Worm (Caenorhabditis elegans) whole organism, L1 larva: Measurements from ENCODE around the gene clec-157.

Experiments used
- alr-1 ChIP-seq: fragments of 200-800 bp; sonication (Bioruptor generic); optimal IDR thresholded peaks from 2 replicates; lab custom pipeline; 2018; ENCODE audit warnings: borderline replicate concordance, mild to moderate bottlenecking, missing genetic modification characterization, missing compliant biosample characterization
- ama-1 ChIP-seq: fragments of 150-350 bp; optimal IDR thresholded peaks from 2 replicates; lab custom pipeline; 2014
- jun-1 ChIP-seq: fragments of 150-350 bp; optimal IDR thresholded peaks from 2 replicates; lab custom pipeline; 2014; ENCODE audit warnings: missing biosample characterization, missing genetic modification reagents, missing genetic modification characterization
- lin-13 ChIP-seq: fragments of 150-350 bp; optimal IDR thresholded peaks from 2 replicates; lab custom pipeline; 2014; ENCODE audit warnings: missing biosample characterization, missing genetic modification reagents, missing genetic modification characterization
- lin-39 ChIP-seq: fragments of 150-350 bp; optimal IDR thresholded peaks from 2 replicates; lab custom pipeline; 2014; ENCODE audit warnings: missing biosample characterization, missing genetic modification reagents, missing genetic modification characterization
- nhr-28 ChIP-seq: fragments of 150-350 bp; optimal IDR thresholded peaks from 2 replicates; lab custom pipeline; 2014; ENCODE audit warnings: missing biosample characterization, missing genetic modification characterization
- pag-3 ChIP-seq: sonication (generic microtip); optimal IDR thresholded peaks from 2 replicates; lab custom pipeline; 2017; ENCODE audit warnings: missing genetic modification characterization, mild to moderate bottlenecking, missing compliant biosample characterization, antibody characterized with exemption, borderline replicate concordance; ENCODE audit not compliant: insufficient read depth
- pqm-1 ChIP-seq: sonication (generic microtip); optimal IDR thresholded peaks from 3 replicates; lab custom pipeline; 2017; ENCODE audit warnings: missing biosample characterization, missing genetic modification characterization
- skn-1 ChIP-seq: fragments of 150-350 bp; optimal IDR thresholded peaks from 2 replicates; lab custom pipeline; 2014; ENCODE audit warnings: missing biosample characterization, missing genetic modification characterization
- ztf-4 ChIP-seq: fragments of 150-350 bp; optimal IDR thresholded peaks from 2 replicates; lab custom pipeline; 2014; ENCODE audit warnings: missing biosample characterization, missing genetic modification characterization

DNA sequence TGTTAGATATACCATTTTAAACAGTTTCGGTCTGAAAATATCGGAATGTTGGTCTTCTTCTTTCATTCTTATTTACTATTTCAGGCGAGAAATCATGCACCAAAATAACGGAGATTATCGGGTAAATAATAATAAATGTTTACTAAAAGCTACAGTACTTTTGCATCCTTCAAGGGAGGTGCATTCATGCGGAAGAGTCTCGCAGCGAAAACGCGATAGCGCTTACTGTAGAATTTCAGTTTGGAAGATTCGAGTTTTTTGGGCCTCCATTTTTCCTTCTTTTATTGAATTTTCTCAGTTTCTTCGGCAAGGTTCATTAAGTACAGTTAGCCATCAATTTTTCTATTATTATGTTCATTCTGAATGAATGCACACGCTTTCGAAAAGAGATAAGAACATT, 11.9 kb upstream of the clec-157 start, which contains the start of gene C35D10.7:
- TF ChIP-seq lin-39 (tag; lab: Kevin White, UChicago), result no peak
- TF ChIP-seq pqm-1 (tag; lab: Kevin White, UChicago), result no peak
- TF ChIP-seq nhr-28 (tag; lab: Kevin White, UChicago), result no peak
- TF ChIP-seq ama-1 (lab: Kevin White, UChicago), result no peak
- TF ChIP-seq jun-1 (tag; lab: Kevin White, UChicago), result no peak
- TF ChIP-seq lin-13, result no peak
- no peak for TF ChIP-seq ztf-4 (tag; lab: Kevin White, UChicago)
- no peak for TF ChIP-seq skn-1 (tag; lab: Kevin White, UChicago)
- TF ChIP-seq alr-1 (tag; lab: Kevin White, UChicago), result no peak
- TF ChIP-seq pag-3, result no peak
